Fruit fly (Drosophila melanogaster) whole organism, embryonic: ENCODE data around the gene mora.

Source experiments
- Aef1 ChIP-seq: fragments of 200-800 bp; sonication (Bioruptor generic); IDR thresholded peaks from 3 replicates; pipeline ENCODE4 v1.3.6; 2022; ENCODE audit warnings: missing biosample characterization, missing genetic modification characterization
- Bdp1 ChIP-seq: fragments of 200-800 bp; sonication (Bioruptor generic); optimal IDR thresholded peaks from 3 replicates; lab custom pipeline; 2016; ENCODE audit warnings: missing biosample characterization, missing genetic modification characterization
- CG10959 ChIP-seq: fragments of 200-800 bp; sonication (Bioruptor generic); IDR thresholded peaks from 2 replicates; pipeline ENCODE4 v1.3.6; 2022; ENCODE audit warnings: missing biosample characterization, missing genetic modification characterization
- CG13123 ChIP-seq: fragments of 200-800 bp; sonication (Bioruptor generic); optimal IDR thresholded peaks from 2 replicates; lab custom pipeline; 2016; ENCODE audit warnings: missing biosample characterization, missing genetic modification characterization
- CG17359 ChIP-seq: fragments of 200-800 bp; sonication (Bioruptor generic); optimal IDR thresholded peaks from 3 replicates; lab custom pipeline; 2018; ENCODE audit warnings: missing biosample characterization, mild to moderate bottlenecking, missing genetic modification characterization, moderate library complexity
- CG32772 ChIP-seq: fragments of 200-800 bp; sonication (Bioruptor generic); IDR thresholded peaks from 2 replicates; pipeline ENCODE4 v1.3.6; 2022; ENCODE audit warnings: missing biosample characterization, missing genetic modification characterization
- CG7357 ChIP-seq: fragments of 200-800 bp; sonication (Bioruptor generic); IDR thresholded peaks from 3 replicates; pipeline ENCODE4 v1.3.6; 2022; ENCODE audit warnings: missing biosample characterization, missing genetic modification characterization
- CG7556 ChIP-seq: fragments of 200-800 bp; sonication (Bioruptor generic); optimal IDR thresholded peaks from 2 replicates; lab custom pipeline; 2017; ENCODE audit warnings: missing biosample characterization, mild to moderate bottlenecking, missing genetic modification characterization
- D ChIP-seq, 2 experiments: fragments of 200-800 bp in 1 of 2; fragments of >200 bp in 1 of 2; sonication (Bioruptor generic) in 1 of 2; optimal IDR thresholded peaks; 2 replicates in 1 of 2; 3 replicates in 1 of 2; lab custom pipeline; 2017; ENCODE audit warnings: mild to moderate bottlenecking in 1 of 2, missing biosample characterization in 1 of 2, missing genetic modification characterization in 1 of 2, missing genetic modification reagents in 1 of 2
- Dref ChIP-seq: fragments of 200-800 bp; sonication (Bioruptor generic); IDR thresholded peaks from 2 replicates; pipeline ENCODE4 v1.3.6; 2022; ENCODE audit warnings: missing biosample characterization, missing genetic modification characterization
- YL-1 ChIP-seq: fragments of 200-800 bp; sonication (Bioruptor generic); optimal IDR thresholded peaks from 3 replicates; lab custom pipeline; 2017; ENCODE audit warnings: missing biosample characterization, mild to moderate bottlenecking, missing genetic modification characterization
- eve ChIP-seq, 2 experiments: fragments of >200 bp; optimal IDR thresholded peaks; 2 replicates each; lab custom pipeline; 2017; ENCODE audit warnings: missing biosample characterization in 2 of 2, missing genetic modification characterization in 2 of 2
- nmo ChIP-seq: fragments of 200-800 bp; sonication (Bioruptor generic); optimal IDR thresholded peaks from 2 replicates; lab custom pipeline; 2018; ENCODE audit warnings: missing biosample characterization, mild to moderate bottlenecking, missing genetic modification characterization, moderate library complexity

- TF ChIP-seq CG10959 (GFP tag; lab: Robert Waterston, UW) = no peak
- peak; percentile 89 for TF ChIP-seq YL-1 (GFP tag; lab: Kevin White, UChicago)
- TF ChIP-seq CG17359 = no peak
- no peak for TF ChIP-seq Bdp1
- peak; percentile 96 for TF ChIP-seq Dref (GFP tag; lab: Robert Waterston, UW)
- no peak for TF ChIP-seq Aef1
- TF ChIP-seq nmo = peak; percentile 46
- no peak for TF ChIP-seq D (optimal IDR thresholded peaks at IDR 0.05; lab: Kevin White, UChicago)
- TF ChIP-seq D (GFP tag; optimal IDR thresholded peaks at IDR 0.05; lab: Kevin White, UChicago) = no peak
- TF ChIP-seq CG7357 (GFP tag; lab: Robert Waterston, UW) = no peak
- no peak for TF ChIP-seq CG32772 (GFP tag; lab: Robert Waterston, UW)
- no peak for TF ChIP-seq eve (GFP tag; optimal IDR thresholded peaks at IDR 0.05; lab: Kevin White, UChicago)
- TF ChIP-seq CG13123 (GFP tag; lab: Kevin White, UChicago) = no peak
- TF ChIP-seq CG7556 (GFP tag; lab: Kevin White, UChicago) = no peak
Measured at dm6 chr3R:24226744-24227143, 40.6 kb downstream of the mora start, which contains the start of the genes Spps and CG13609.
